Worm (Caenorhabditis elegans) whole organism, L4 larva: ENCODE data around the gene cdc-37.

Source experiments
- ceh-32 ChIP-seq: sonication (generic microtip); optimal IDR thresholded peaks from 2 replicates; lab custom pipeline; 2016; ENCODE audit warnings: mild to moderate bottlenecking, missing genetic modification characterization, missing compliant biosample characterization; ENCODE audit not compliant: poor library complexity
- fos-1 ChIP-seq: fragments of 150-350 bp; optimal IDR thresholded peaks from 2 replicates; lab custom pipeline; 2014; ENCODE audit warnings: missing biosample characterization, missing genetic modification characterization
- hlh-11 ChIP-seq: fragments of 200-800 bp; sonication (Bioruptor generic); optimal IDR thresholded peaks from 2 replicates; lab custom pipeline; 2018; ENCODE audit warnings: mild to moderate bottlenecking, missing genetic modification characterization, missing compliant biosample characterization
- lin-13 ChIP-seq: fragments of 150-350 bp; optimal IDR thresholded peaks from 2 replicates; lab custom pipeline; 2014; ENCODE audit warnings: missing biosample characterization, missing genetic modification reagents, missing genetic modification characterization
- lsy-2 ChIP-seq, 2 experiments: fragments of 150-350 bp in 1 of 2; sonication (generic microtip) in 1 of 2; optimal IDR thresholded peaks; 2 replicates each; lab custom pipeline; 2014 to 2017; ENCODE audit warnings: missing biosample characterization in 2 of 2, missing genetic modification characterization in 2 of 2
- mdt-29 ChIP-seq: fragments of 200-800 bp; sonication (Bioruptor generic); IDR thresholded peaks from 2 replicates; pipeline ENCODE4 v1.3.6; 2022; ENCODE audit warnings: missing genetic modification reagents, missing genetic modification characterization, missing compliant biosample characterization
- nhr-76 ChIP-seq: fragments of 150-350 bp; optimal IDR thresholded peaks from 2 replicates; lab custom pipeline; 2014; ENCODE audit warnings: missing biosample characterization, missing genetic modification characterization
- nhr-77 ChIP-seq: fragments of 150-350 bp; optimal IDR thresholded peaks from 2 replicates; lab custom pipeline; 2014; ENCODE audit warnings: missing biosample characterization, missing genetic modification characterization
- saeg-2 ChIP-seq: fragments of 200-800 bp; sonication (Bioruptor generic); IDR thresholded peaks from 2 replicates; pipeline ENCODE4 v1.3.6; 2022; ENCODE audit warnings: missing genetic modification reagents, missing genetic modification characterization, missing compliant biosample characterization
- set-16 ChIP-seq: fragments of 200-800 bp; sonication (Bioruptor generic); IDR thresholded peaks from 2 replicates; pipeline ENCODE4 v1.3.6; 2022; ENCODE audit warnings: missing genetic modification reagents, missing genetic modification characterization, missing compliant biosample characterization
- snpc-4 ChIP-seq: fragments of 150-350 bp; optimal IDR thresholded peaks from 2 replicates; lab custom pipeline; 2014; ENCODE audit warnings: missing biosample characterization, missing genetic modification characterization
- zag-1 ChIP-seq: fragments of 150-350 bp; optimal IDR thresholded peaks from 2 replicates; lab custom pipeline; 2014; ENCODE audit warnings: missing biosample characterization, missing genetic modification characterization
- ztf-11 ChIP-seq: fragments of 150-350 bp; optimal IDR thresholded peaks from 2 replicates; lab custom pipeline; 2014; ENCODE audit warnings: missing biosample characterization, missing genetic modification characterization

ce11 chrII:606033-606432, 25.6 kb upstream of the cdc-37 start, which contains the start of gene W04H10.5:
- TF ChIP-seq ztf-11 (tag; lab: Kevin White, UChicago) (no peak), zag-1 (tag; lab: Kevin White, UChicago) (no peak), nhr-77 (no peak), lin-13 (GFP tag; lab: Kevin White, UChicago) (no peak), set-16 (GFP tag; lab: Robert Waterston, UW) (no peak), hlh-11 (tag; lab: Kevin White, UChicago) (no peak), lsy-2 (tag; optimal IDR thresholded peaks at IDR 0.05; lab: Kevin White, UChicago) (no peak), fos-1 (tag; lab: Kevin White, UChicago) (no peak), snpc-4 (tag; lab: Kevin White, UChicago) (no peak), mdt-29 (GFP tag; lab: Robert Waterston, UW) (no peak), ceh-32 (tag; lab: Kevin White, UChicago) (no peak), saeg-2 (GFP tag; lab: Robert Waterston, UW) (no peak), nhr-76 (tag; lab: Kevin White, UChicago) (no peak)
